Worm (Caenorhabditis elegans) whole organism, late embryonic: Measurements from ENCODE around the gene srv-7.

Experiments
- Y22D7AL.16 ChIP-seq: sonication (generic microtip); optimal IDR thresholded peaks from 2 replicates; lab custom pipeline; 2016; ENCODE audit warnings: missing genetic modification characterization, missing compliant biosample characterization
- ceh-2 ChIP-seq: sonication (generic microtip); optimal IDR thresholded peaks from 2 replicates; lab custom pipeline; 2016; ENCODE audit warnings: missing genotype, missing genetic modification characterization, missing compliant biosample characterization
- nhr-11 ChIP-seq: fragments of 150-350 bp; optimal IDR thresholded peaks from 2 replicates; lab custom pipeline; 2014; ENCODE audit warnings: missing biosample characterization, missing genetic modification characterization
- npax-4 ChIP-seq: sonication (generic microtip); optimal IDR thresholded peaks from 2 replicates; lab custom pipeline; 2016; ENCODE audit warnings: missing genetic modification characterization, missing compliant biosample characterization
- pag-3 ChIP-seq: sonication (generic microtip); optimal IDR thresholded peaks from 2 replicates; lab custom pipeline; 2016; ENCODE audit warnings: missing compliant biosample characterization, missing genetic modification characterization, borderline replicate concordance
- pax-1 ChIP-seq: fragments of 150-350 bp; optimal IDR thresholded peaks from 2 replicates; lab custom pipeline; 2014; ENCODE audit warnings: missing biosample characterization, missing genetic modification characterization
- pha-4 ChIP-seq: fragments of 150-350 bp; optimal IDR thresholded peaks from 2 replicates; lab custom pipeline; 2018; ENCODE audit warnings: missing biosample characterization, missing genetic modification reagents, missing genetic modification characterization
- rnt-1 ChIP-seq: sonication (generic microtip); optimal IDR thresholded peaks from 2 replicates; lab custom pipeline; 2016; ENCODE audit warnings: missing genetic modification characterization, missing compliant biosample characterization
- sox-2 ChIP-seq: fragments of 200-800 bp; sonication (Bioruptor generic); IDR thresholded peaks from 2 replicates; pipeline ENCODE4 v1.3.6; 2022; ENCODE audit warnings: missing genetic modification reagents, missing genetic modification characterization, missing compliant biosample characterization

ce11 chrX:5689077-5689476 is 41.3 kb upstream of the srv-7 start:
- TF ChIP-seq ceh-2 (tag; lab: Kevin White, UChicago) = no peak
- no peak for TF ChIP-seq pha-4 (tag; lab: Kevin White, UChicago)
- TF ChIP-seq pax-1 (tag; lab: Kevin White, UChicago) = no peak
- TF ChIP-seq Y22D7AL.16 (tag; lab: Kevin White, UChicago) = no peak
- no peak for TF ChIP-seq rnt-1 (tag; lab: Kevin White, UChicago)
- TF ChIP-seq npax-4 (tag; lab: Kevin White, UChicago) = no peak
- no peak for TF ChIP-seq pag-3 (tag; lab: Kevin White, UChicago)
- TF ChIP-seq nhr-11 (tag; lab: Kevin White, UChicago) = no peak
- no peak for TF ChIP-seq sox-2 (GFP tag; lab: Robert Waterston, UW)
